Worm (Caenorhabditis elegans) whole organism, L1 larva: Measurements from ENCODE around the gene hpo-18.

Experiments
- C04F5.9 ChIP-seq: sonication (generic microtip); optimal IDR thresholded peaks from 2 replicates; lab custom pipeline; 2016; ENCODE audit warnings: missing genetic modification characterization, missing compliant biosample characterization
- C34B4.2 ChIP-seq: sonication (generic microtip); optimal IDR thresholded peaks from 2 replicates; lab custom pipeline; 2017; ENCODE audit warnings: mild to moderate bottlenecking, missing genetic modification characterization, missing compliant biosample characterization
- F16B12.6 ChIP-seq: fragments of 150-350 bp; optimal IDR thresholded peaks from 2 replicates; lab custom pipeline; 2014; ENCODE audit warnings: missing biosample characterization, missing genetic modification characterization
- aha-1 ChIP-seq: fragments of 150-350 bp; optimal IDR thresholded peaks from 2 replicates; lab custom pipeline; 2014; ENCODE audit warnings: missing biosample characterization, missing genetic modification characterization
- aly-2 ChIP-seq: fragments of 150-350 bp; optimal IDR thresholded peaks from 2 replicates; lab custom pipeline; 2014; ENCODE audit warnings: missing biosample characterization, missing genetic modification characterization
- ceh-63 ChIP-seq: fragments of 200-800 bp; sonication (Bioruptor generic); optimal IDR thresholded peaks from 2 replicates; lab custom pipeline; 2018; ENCODE audit warnings: mild to moderate bottlenecking, missing genetic modification characterization, missing compliant biosample characterization
- ceh-82 ChIP-seq, 3 experiments: fragments of 150-350 bp in 1 of 3; sonication (generic microtip) in 2 of 3; optimal IDR thresholded peaks; 2 replicates each; lab custom pipeline; 2014 to 2017; ENCODE audit warnings: missing biosample characterization in 3 of 3, missing genetic modification characterization in 3 of 3
- ceh-90 ChIP-seq: sonication (generic microtip); optimal IDR thresholded peaks from 2 replicates; lab custom pipeline; 2016; ENCODE audit warnings: missing genetic modification characterization, missing compliant biosample characterization
- dpl-1 ChIP-seq, 3 experiments: fragments of 150-350 bp in 2 of 3; sonication (generic microtip) in 1 of 3; optimal IDR thresholded peaks; 2 replicates each; lab custom pipeline; 2014 to 2017; ENCODE audit warnings: missing biosample characterization in 3 of 3, missing genetic modification characterization in 3 of 3, missing genetic modification reagents in 3 of 3
- egl-13 ChIP-seq: sonication (generic microtip); optimal IDR thresholded peaks from 2 replicates; lab custom pipeline; 2016; ENCODE audit warnings: missing genotype, missing genetic modification reagents, missing genetic modification characterization, missing compliant biosample characterization
- egl-27 ChIP-seq, 2 experiments: fragments of 150-350 bp in 1 of 2; sonication (generic microtip); optimal IDR thresholded peaks; 3 replicates each; lab custom pipeline; 2017 to 2018; ENCODE audit warnings: missing biosample characterization in 2 of 2, missing genetic modification characterization in 2 of 2, missing genetic modification reagents in 2 of 2
- elt-2 ChIP-seq: sonication (generic microtip); optimal IDR thresholded peaks from 2 replicates; lab custom pipeline; 2016; ENCODE audit warnings: missing genetic modification characterization, mild to moderate bottlenecking, inconsistent platforms, missing compliant biosample characterization, missing genetic modification reagents
- elt-3 ChIP-seq, 6 experiments: fragments of 150-350 bp in 1 of 6; sonication (generic microtip); optimal IDR thresholded peaks; 2 replicates each; lab custom pipeline; 2017 to 2018; ENCODE audit warnings: missing biosample characterization in 6 of 6, missing genetic modification characterization in 6 of 6, inconsistent platforms in 1 of 6
- fkh-4 ChIP-seq: sonication (generic microtip); optimal IDR thresholded peaks from 2 replicates; lab custom pipeline; 2016; ENCODE audit warnings: missing compliant biosample characterization, missing genetic modification characterization, borderline replicate concordance
- fkh-8 ChIP-seq: sonication (generic microtip); optimal IDR thresholded peaks from 2 replicates; lab custom pipeline; 2016; ENCODE audit warnings: mild to moderate bottlenecking, missing genetic modification characterization, missing compliant biosample characterization
- fos-1 ChIP-seq: fragments of 150-350 bp; optimal IDR thresholded peaks from 2 replicates; lab custom pipeline; 2014; ENCODE audit warnings: missing biosample characterization, missing genetic modification characterization
- hlh-17 ChIP-seq: fragments of 200-800 bp; sonication (Bioruptor generic); optimal IDR thresholded peaks from 2 replicates; lab custom pipeline; 2018; ENCODE audit warnings: missing genetic modification characterization, mild to moderate bottlenecking, missing compliant biosample characterization, moderate library complexity, borderline replicate concordance
- hlh-4 ChIP-seq: sonication (generic microtip); optimal IDR thresholded peaks from 2 replicates; lab custom pipeline; 2016; ENCODE audit warnings: mild to moderate bottlenecking, missing genetic modification characterization, missing compliant biosample characterization
- lin-13 ChIP-seq: fragments of 150-350 bp; optimal IDR thresholded peaks from 2 replicates; lab custom pipeline; 2014; ENCODE audit warnings: missing biosample characterization, missing genetic modification reagents, missing genetic modification characterization
- mdl-1 ChIP-seq, 2 experiments: fragments of 150-350 bp; optimal IDR thresholded peaks; 2 replicates each; lab custom pipeline; 2014 to 2017; ENCODE audit warnings: missing biosample characterization in 2 of 2, missing genetic modification characterization in 2 of 2, inconsistent platforms in 1 of 2
- mep-1 ChIP-seq: fragments of 150-350 bp; optimal IDR thresholded peaks from 2 replicates; lab custom pipeline; 2014; ENCODE audit warnings: missing biosample characterization, missing genetic modification characterization
- nhr-19 ChIP-seq: fragments of 200-800 bp; sonication (Bioruptor generic); conservative IDR thresholded peaks from 2 replicates; pipeline ENCODE4 v1.3.6; 2022; ENCODE audit warnings: missing genetic modification characterization, missing compliant biosample characterization
- nhr-84 ChIP-seq: sonication (generic microtip); optimal IDR thresholded peaks from 2 replicates; lab custom pipeline; 2017; ENCODE audit warnings: missing biosample characterization, missing genetic modification characterization
- nhr-85 ChIP-seq: sonication (generic microtip); peaks from one replicate; lab custom pipeline; 2016; ENCODE audit warnings: missing genetic modification characterization, inconsistent platforms, missing compliant biosample characterization
- pax-3 ChIP-seq: fragments of 200-800 bp; sonication (Bioruptor generic); optimal IDR thresholded peaks from 2 replicates; lab custom pipeline; 2018; ENCODE audit warnings: mild to moderate bottlenecking, missing genetic modification characterization, moderate library complexity, missing compliant biosample characterization
- pqm-1 ChIP-seq: sonication (generic microtip); optimal IDR thresholded peaks from 3 replicates; lab custom pipeline; 2017; ENCODE audit warnings: missing biosample characterization, missing genetic modification characterization
- skn-1 ChIP-seq: fragments of 150-350 bp; optimal IDR thresholded peaks from 2 replicates; lab custom pipeline; 2014; ENCODE audit warnings: missing biosample characterization, missing genetic modification characterization
- snpc-4 ChIP-seq: fragments of 150-350 bp; optimal IDR thresholded peaks from 2 replicates; lab custom pipeline; 2014; ENCODE audit warnings: missing biosample characterization, missing genetic modification characterization
- snu-23 ChIP-seq: sonication (generic microtip); optimal IDR thresholded peaks from 2 replicates; lab custom pipeline; 2016; ENCODE audit warnings: missing genetic modification characterization, missing compliant biosample characterization
- sptf-1 ChIP-seq: fragments of 150-350 bp; optimal IDR thresholded peaks from 2 replicates; lab custom pipeline; 2014; ENCODE audit warnings: missing biosample characterization, missing genetic modification characterization
- swsn-7 ChIP-seq: sonication (generic microtip); optimal IDR thresholded peaks from 2 replicates; lab custom pipeline; 2016; ENCODE audit warnings: missing genetic modification characterization, missing compliant biosample characterization
- tbx-2 ChIP-seq: sonication (generic microtip); optimal IDR thresholded peaks from 2 replicates; lab custom pipeline; 2016; ENCODE audit warnings: missing genetic modification characterization, missing compliant biosample characterization
- tlp-1 ChIP-seq: fragments of 150-350 bp; optimal IDR thresholded peaks from 2 replicates; lab custom pipeline; 2014; ENCODE audit warnings: missing biosample characterization, missing genetic modification characterization
- unc-62 ChIP-seq: fragments of 150-350 bp; optimal IDR thresholded peaks from 2 replicates; lab custom pipeline; 2014; ENCODE audit warnings: missing biosample characterization, missing genetic modification reagents, missing genetic modification characterization
- unc-86 ChIP-seq: sonication (generic microtip); optimal IDR thresholded peaks from 2 replicates; lab custom pipeline; 2016; ENCODE audit warnings: missing genetic modification characterization, missing compliant biosample characterization
- unc-98 ChIP-seq: fragments of 200-800 bp; sonication (Bioruptor generic); IDR thresholded peaks from 2 replicates; pipeline ENCODE4 v1.3.6; 2022; ENCODE audit warnings: missing genetic modification characterization, missing compliant biosample characterization
- ztf-11 ChIP-seq, 2 experiments: sonication (generic microtip); optimal IDR thresholded peaks; 2 replicates each; lab custom pipeline; 2016 to 2017; ENCODE audit warnings: missing genetic modification characterization in 2 of 2, missing biosample characterization in 1 of 2, missing compliant biosample characterization in 1 of 2
- ztf-4 ChIP-seq: fragments of 150-350 bp; optimal IDR thresholded peaks from 2 replicates; lab custom pipeline; 2014; ENCODE audit warnings: missing biosample characterization, missing genetic modification characterization

The hpo-18 gene

DNA sequence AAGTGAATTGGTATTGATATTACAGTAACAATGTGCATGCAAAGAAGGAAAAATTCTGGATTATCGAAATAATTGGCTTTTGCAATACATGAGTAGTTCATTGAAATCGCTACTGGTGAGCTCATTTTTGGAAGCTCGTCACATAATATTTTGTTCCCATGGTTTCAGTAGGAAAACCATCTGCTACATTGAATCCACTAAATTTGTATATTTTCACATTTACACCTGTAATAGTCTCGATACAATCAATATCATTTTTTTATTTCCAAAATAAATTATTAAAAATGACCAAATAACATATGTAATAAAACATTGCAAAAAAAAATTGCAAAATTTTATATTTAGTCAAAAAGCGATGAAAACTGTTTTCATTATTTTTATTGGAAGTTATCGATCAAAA, 31.2 kb downstream of the hpo-18 start, which contains the start of gene srh-192:
TSS of gene srh-192 (minus strand) at position 101 of the 400 bp plus-strand sequence.
- no peak for TF ChIP-seq fos-1 (tag; lab: Kevin White, UChicago)
- no peak for TF ChIP-seq nhr-85 (tag; lab: Kevin White, UChicago)
- TF ChIP-seq, all 84 proteins: peak for 0

DNA sequence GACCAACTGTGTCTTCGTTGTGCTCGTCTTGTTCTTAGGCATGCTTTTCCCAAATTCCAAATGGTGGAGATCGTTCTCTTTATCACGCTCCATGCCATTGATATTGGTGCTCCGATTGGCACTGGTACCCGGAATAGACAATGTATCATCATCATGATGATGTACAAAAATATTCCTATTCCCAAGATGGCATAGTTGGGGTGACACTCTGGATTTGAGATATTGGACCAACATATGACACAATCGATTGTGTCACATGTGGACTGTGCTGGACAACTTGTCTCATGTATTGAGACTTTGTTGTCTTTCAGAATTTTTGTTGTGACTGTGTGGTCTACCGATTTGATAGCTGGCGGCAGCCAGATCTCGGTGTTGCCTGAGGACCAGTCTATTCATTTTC, 42.0 kb downstream of the hpo-18 start:
- TF ChIP-seq tlp-1: no peak
- TF ChIP-seq C04F5.9 (tag; lab: Kevin White, UChicago): no peak
- no peak for TF ChIP-seq ceh-82 (tag; optimal IDR thresholded peaks at IDR 0.05; lab: Kevin White, UChicago)
- TF ChIP-seq ceh-63: no peak
- no peak for TF ChIP-seq skn-1
- TF ChIP-seq ceh-90 (tag; lab: Kevin White, UChicago): no peak
- no peak for TF ChIP-seq aly-2 (tag; lab: Kevin White, UChicago)
- TF ChIP-seq hlh-4 (tag; lab: Kevin White, UChicago): no peak
- TF ChIP-seq tbx-2: no peak
- TF ChIP-seq egl-27 (tag; optimal IDR thresholded peaks at IDR 0.05; lab: Kevin White, UChicago): no peak
- TF ChIP-seq snu-23 (GFP tag; lab: Kevin White, UChicago): no peak
- no peak for TF ChIP-seq ztf-11 (tag; optimal IDR thresholded peaks at IDR 0.05; lab: Kevin White, UChicago)
- TF ChIP-seq C34B4.2: no peak
- TF ChIP-seq fkh-4 (tag; lab: Kevin White, UChicago): no peak
- TF ChIP-seq F16B12.6 (tag; lab: Kevin White, UChicago): no peak

DNA sequence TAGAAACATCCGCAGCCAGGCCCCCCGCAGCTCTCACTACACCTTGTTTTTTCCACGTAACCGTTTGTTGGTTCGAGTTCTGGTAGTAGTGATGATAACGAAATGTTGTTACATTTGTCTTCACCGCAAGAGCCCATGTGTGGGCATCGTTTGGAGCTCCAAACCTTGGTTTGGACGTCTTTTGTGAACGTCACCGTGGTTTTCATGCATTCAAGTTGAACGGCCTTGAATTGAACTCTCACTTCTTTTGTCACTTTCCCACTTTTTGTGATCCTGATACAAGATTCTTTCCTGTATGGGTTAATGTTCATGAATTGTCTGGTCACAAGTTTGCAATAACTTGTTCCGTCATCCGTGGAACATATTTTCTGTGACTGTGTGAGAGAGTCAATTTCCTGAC, 42.4 kb downstream of the hpo-18 start:
- TF ChIP-seq swsn-7 (tag; lab: Kevin White, UChicago): no peak
- no peak for TF ChIP-seq unc-98 (GFP tag; lab: Robert Waterston, UW)
- no peak for TF ChIP-seq elt-2 (tag; lab: Kevin White, UChicago)
- no peak for TF ChIP-seq mep-1 (tag; lab: Kevin White, UChicago)
- no peak for TF ChIP-seq elt-3 (tag; optimal IDR thresholded peaks at IDR 0.05; lab: Kevin White, UChicago)
- TF ChIP-seq dpl-1 (GFP tag; optimal IDR thresholded peaks at IDR 0.05; lab: Kevin White, UChicago): no peak

DNA sequence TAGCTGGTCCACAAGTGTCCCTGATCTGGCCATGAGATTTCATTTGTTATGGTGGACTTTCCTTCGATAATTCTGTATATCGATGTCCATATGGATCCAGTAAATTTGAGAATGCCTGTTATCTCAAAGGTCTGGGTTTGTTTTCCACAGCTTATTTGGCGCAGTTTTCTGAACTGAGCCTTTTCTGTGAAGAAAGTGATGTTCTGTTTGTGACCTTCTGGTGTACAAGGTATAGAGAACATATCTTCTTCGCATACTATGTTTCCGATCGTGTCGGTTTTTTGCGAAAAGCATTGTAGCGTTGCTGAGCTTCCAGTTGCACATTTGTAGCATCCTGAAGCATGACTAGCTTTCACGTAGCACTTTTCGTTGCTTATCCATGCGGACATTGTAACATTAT, 43.4 kb downstream of the hpo-18 start:
- TF ChIP-seq egl-13 (tag; lab: Kevin White, UChicago): no peak
- TF ChIP-seq ztf-4 (tag; lab: Kevin White, UChicago): no peak
- no peak for TF ChIP-seq pqm-1
- no peak for TF ChIP-seq nhr-19 (GFP tag; lab: Robert Waterston, UW)
- TF ChIP-seq unc-62 (GFP tag; lab: Kevin White, UChicago): no peak
- TF ChIP-seq aha-1 (tag; lab: Kevin White, UChicago): no peak
- no peak for TF ChIP-seq nhr-84 (tag; lab: Kevin White, UChicago)
- TF ChIP-seq pax-3 (tag; lab: Kevin White, UChicago): no peak
- TF ChIP-seq C04F5.9 (tag; lab: Kevin White, UChicago): no peak

DNA sequence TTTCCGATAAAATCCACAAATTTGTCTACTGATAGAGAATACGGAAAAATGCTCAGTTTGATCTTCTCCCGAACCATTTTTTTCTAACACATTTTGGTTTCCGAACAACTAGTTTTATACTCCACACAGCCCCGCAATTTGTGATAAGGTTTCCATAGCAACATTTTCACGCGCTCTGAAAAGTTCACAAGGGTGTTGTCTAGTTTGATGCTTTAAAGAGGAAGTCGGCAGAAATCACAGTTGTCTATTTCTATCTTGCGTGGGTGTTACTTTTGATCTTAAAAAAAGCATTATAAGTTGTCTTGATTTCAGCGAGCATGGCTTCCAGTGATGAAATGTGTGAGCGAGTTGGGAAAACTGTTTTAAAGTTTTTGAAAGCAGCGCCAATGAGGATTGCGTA, 46.5 kb downstream of the hpo-18 start, which contains the start of gene ZC132.3:
TSS of gene ZC132.3 (minus strand) at position 101 of the 400 bp plus-strand sequence.
- TF ChIP-seq mdl-1 (tag; optimal IDR thresholded peaks at IDR 0.05; lab: Kevin White, UChicago) (no peak), fkh-8 (no peak), unc-86 (tag; lab: Kevin White, UChicago) (no peak), hlh-17 (GFP tag; lab: Kevin White, UChicago) (no peak), lin-13 (no peak), aly-2 (tag; lab: Kevin White, UChicago) (no peak), snpc-4 (no peak), sptf-1 (no peak), nhr-19 (GFP tag; lab: Robert Waterston, UW) (no peak), snu-23 (GFP tag; lab: Kevin White, UChicago) (no peak), aha-1 (tag; lab: Kevin White, UChicago) (no peak)
